Fruit fly (Drosophila melanogaster) whole organism, embryonic: ENCODE data around the gene ida.

Source experiments
- Asciz ChIP-seq: fragments of 200-800 bp; sonication (Bioruptor generic); optimal IDR thresholded peaks from 2 replicates; lab custom pipeline; 2017; ENCODE audit warnings: missing biosample characterization, mild to moderate bottlenecking, missing genetic modification characterization, missing genetic modification reagents
- BtbVII ChIP-seq: fragments of 200-800 bp; sonication (Bioruptor generic); optimal IDR thresholded peaks from 3 replicates; lab custom pipeline; 2017; ENCODE audit warnings: missing biosample characterization, mild to moderate bottlenecking, missing genetic modification characterization
- CG10979 ChIP-seq: fragments of 200-800 bp; sonication (Bioruptor generic); optimal IDR thresholded peaks from 2 replicates; lab custom pipeline; 2018; ENCODE audit warnings: missing biosample characterization, mild to moderate bottlenecking, missing genetic modification characterization, moderate library complexity
- CG12071 ChIP-seq: fragments of 200-800 bp; sonication (Bioruptor generic); optimal IDR thresholded peaks from 3 replicates; lab custom pipeline; 2018; ENCODE audit warnings: missing biosample characterization, mild to moderate bottlenecking, missing genetic modification characterization
- CG14050 ChIP-seq: fragments of 200-800 bp; sonication (Bioruptor generic); IDR thresholded peaks from 3 replicates; pipeline ENCODE4 v1.3.6; 2022; ENCODE audit warnings: missing biosample characterization, missing genetic modification characterization
- CG18262 ChIP-seq: fragments of 200-800 bp; optimal IDR thresholded peaks from 3 replicates; lab custom pipeline; 2019; ENCODE audit warnings: missing biosample characterization, mild to moderate bottlenecking, missing genetic modification characterization, moderate library complexity
- CG18599 ChIP-seq: fragments of 200-800 bp; sonication (Bioruptor generic); optimal IDR thresholded peaks from 3 replicates; lab custom pipeline; 2017; ENCODE audit warnings: missing biosample characterization, missing genetic modification characterization, mild to moderate bottlenecking, moderate library complexity, missing genetic modification reagents
- CG2116 ChIP-seq: fragments of 200-800 bp; sonication (Bioruptor generic); optimal IDR thresholded peaks from 3 replicates; lab custom pipeline; 2018; ENCODE audit warnings: missing biosample characterization, mild to moderate bottlenecking, missing genetic modification characterization
- CG2678 ChIP-seq: fragments of 200-800 bp; sonication (Bioruptor generic); optimal IDR thresholded peaks from 3 replicates; lab custom pipeline; 2019; ENCODE audit warnings: missing biosample characterization, mild to moderate bottlenecking, missing genetic modification characterization, moderate library complexity
- CG34376 ChIP-seq: fragments of 200-800 bp; sonication (Bioruptor generic); optimal IDR thresholded peaks from 2 replicates; lab custom pipeline; 2018; ENCODE audit warnings: missing biosample characterization, mild to moderate bottlenecking, missing genetic modification characterization
- CG6683 ChIP-seq: fragments of 200-800 bp; sonication (Bioruptor generic); optimal IDR thresholded peaks from 2 replicates; lab custom pipeline; 2017; ENCODE audit warnings: missing biosample characterization, mild to moderate bottlenecking, missing genetic modification characterization, missing genetic modification reagents
- CG7928 ChIP-seq: fragments of 200-800 bp; sonication (Bioruptor generic); optimal IDR thresholded peaks from 2 replicates; lab custom pipeline; 2017; ENCODE audit warnings: missing biosample characterization, mild to moderate bottlenecking, missing genetic modification characterization
- CG8765 ChIP-seq: fragments of 200-800 bp; sonication (Bioruptor generic); IDR thresholded peaks from 2 replicates; pipeline ENCODE4 v1.3.6; 2022; ENCODE audit warnings: missing biosample characterization, missing genetic modification characterization
- CG9932 ChIP-seq: fragments of 200-800 bp; sonication (Bioruptor generic); IDR thresholded peaks from 2 replicates; pipeline ENCODE4 v1.3.6; 2022; ENCODE audit warnings: missing biosample characterization, missing genetic modification characterization
- CTCF ChIP-seq: fragments of 200-800 bp; sonication (Bioruptor generic); optimal IDR thresholded peaks from 2 replicates; lab custom pipeline; 2017; ENCODE audit warnings: missing biosample characterization, mild to moderate bottlenecking, missing genetic modification characterization, moderate library complexity
- Camta ChIP-seq: fragments of 200-800 bp; sonication (Bioruptor generic); optimal IDR thresholded peaks from 2 replicates; lab custom pipeline; 2016; ENCODE audit warnings: missing biosample characterization, missing genetic modification characterization
- CkIIα-i1 ChIP-seq: fragments of 200-800 bp; sonication (Bioruptor generic); IDR thresholded peaks from 2 replicates; pipeline ENCODE4 v1.3.6; 2022; ENCODE audit warnings: missing biosample characterization, missing genetic modification characterization
- Dad ChIP-seq: fragments of 200-800 bp; sonication (Bioruptor generic); optimal IDR thresholded peaks from 3 replicates; lab custom pipeline; 2016; ENCODE audit warnings: missing biosample characterization, missing genetic modification characterization
- Deaf1 ChIP-seq: fragments of 200-800 bp; optimal IDR thresholded peaks from 3 replicates; lab custom pipeline; 2019; ENCODE audit warnings: missing biosample characterization, mild to moderate bottlenecking, missing genetic modification characterization, moderate library complexity
- Dref ChIP-seq: fragments of 200-800 bp; sonication (Bioruptor generic); IDR thresholded peaks from 2 replicates; pipeline ENCODE4 v1.3.6; 2022; ENCODE audit warnings: missing biosample characterization, missing genetic modification characterization
- E2f2 ChIP-seq: fragments of 200-800 bp; sonication (Bioruptor generic); IDR thresholded peaks from 2 replicates; pipeline ENCODE4 v1.3.6; 2022; ENCODE audit warnings: missing biosample characterization, missing genetic modification characterization
- ERR ChIP-seq: fragments of 200-800 bp; sonication (Bioruptor generic); optimal IDR thresholded peaks from 2 replicates; lab custom pipeline; 2016; ENCODE audit warnings: missing biosample characterization, missing genetic modification characterization
- Ets97D ChIP-seq: fragments of 200-800 bp; sonication (Bioruptor generic); optimal IDR thresholded peaks from 3 replicates; lab custom pipeline; 2016; ENCODE audit warnings: missing biosample characterization, missing genetic modification characterization
- GATAe ChIP-seq: fragments of 200-800 bp; sonication (Bioruptor generic); conservative IDR thresholded peaks from 2 replicates; pipeline ENCODE4 v1.3.6; 2022; ENCODE audit warnings: missing biosample characterization, missing genetic modification characterization
- HLHmδ ChIP-seq: fragments of 200-800 bp; sonication (Bioruptor generic); optimal IDR thresholded peaks from 2 replicates; lab custom pipeline; 2018; ENCODE audit warnings: missing biosample characterization, mild to moderate bottlenecking, missing genetic modification characterization, moderate library complexity
- Hand ChIP-seq: fragments of 200-800 bp; sonication (Bioruptor generic); optimal IDR thresholded peaks from 2 replicates; lab custom pipeline; 2017; ENCODE audit warnings: mild to moderate bottlenecking, missing biosample characterization, missing genetic modification reagents, missing genetic modification characterization
- Lim3 ChIP-seq: fragments of 200-800 bp; sonication (Bioruptor generic); IDR thresholded peaks from 2 replicates; pipeline ENCODE4 v1.3.6; 2022; ENCODE audit warnings: missing biosample characterization, missing genetic modification characterization
- Lpt ChIP-seq: fragments of >200 bp; optimal IDR thresholded peaks from 2 replicates; lab custom pipeline; 2018; ENCODE audit warnings: missing biosample characterization, missing genetic modification characterization
- NFAT ChIP-seq: fragments of 200-800 bp; sonication (Bioruptor generic); IDR thresholded peaks from 2 replicates; pipeline ENCODE4 v1.3.6; 2022; ENCODE audit warnings: missing biosample characterization, missing genetic modification characterization
- Nf-YC ChIP-seq: fragments of 200-800 bp; optimal IDR thresholded peaks from 3 replicates; lab custom pipeline; 2019; ENCODE audit warnings: missing biosample characterization, mild to moderate bottlenecking, missing genetic modification characterization, moderate library complexity
- Side ChIP-seq: fragments of 200-800 bp; sonication (Bioruptor generic); optimal IDR thresholded peaks from 2 replicates; lab custom pipeline; 2016; ENCODE audit warnings: missing biosample characterization, missing genetic modification characterization
- Six4 ChIP-seq: fragments of 200-800 bp; sonication (Bioruptor generic); optimal IDR thresholded peaks from 2 replicates; lab custom pipeline; 2016; ENCODE audit warnings: missing biosample characterization, missing genetic modification characterization
- Spps ChIP-seq: fragments of 200-800 bp; sonication (Bioruptor generic); optimal IDR thresholded peaks from 2 replicates; lab custom pipeline; 2018; ENCODE audit warnings: missing biosample characterization, mild to moderate bottlenecking, missing genetic modification characterization
- Xrp1 ChIP-seq: fragments of 200-800 bp; sonication (Bioruptor generic); IDR thresholded peaks from 2 replicates; pipeline ENCODE4 v1.3.6; 2022; ENCODE audit warnings: missing biosample characterization, missing genetic modification characterization
- amos ChIP-seq: fragments of 200-800 bp; sonication (Bioruptor generic); IDR thresholded peaks from 2 replicates; pipeline ENCODE4 v1.3.6; 2022; ENCODE audit warnings: missing biosample characterization, missing genetic modification characterization; ENCODE audit not compliant: partially characterized antibody
- az2 ChIP-seq: fragments of 200-800 bp; sonication (Bioruptor generic); optimal IDR thresholded peaks from 3 replicates; lab custom pipeline; 2016; ENCODE audit warnings: missing biosample characterization, missing genetic modification characterization
- crc ChIP-seq: fragments of 200-800 bp; sonication (Bioruptor generic); optimal IDR thresholded peaks from 2 replicates; lab custom pipeline; 2016; ENCODE audit warnings: missing biosample characterization, missing genetic modification characterization
- disco-r ChIP-seq: fragments of 200-800 bp; sonication (Bioruptor generic); optimal IDR thresholded peaks from 2 replicates; lab custom pipeline; 2016; ENCODE audit warnings: missing biosample characterization, missing genetic modification characterization
- ewg ChIP-seq: fragments of 200-800 bp; sonication (Bioruptor generic); optimal IDR thresholded peaks from 3 replicates; lab custom pipeline; 2017; ENCODE audit warnings: mild to moderate bottlenecking, missing biosample characterization, missing genetic modification reagents, missing genetic modification characterization
- fd64A ChIP-seq: fragments of 200-800 bp; sonication (Bioruptor generic); optimal IDR thresholded peaks from 3 replicates; lab custom pipeline; 2018; ENCODE audit warnings: missing biosample characterization, mild to moderate bottlenecking, missing genetic modification characterization
- fd96Cb ChIP-seq: fragments of 200-800 bp; sonication (Bioruptor generic); optimal IDR thresholded peaks from 2 replicates; lab custom pipeline; 2018; ENCODE audit warnings: missing biosample characterization, mild to moderate bottlenecking, missing genetic modification characterization, moderate library complexity
- grn ChIP-seq: fragments of 200-800 bp; sonication (Bioruptor generic); optimal IDR thresholded peaks from 3 replicates; lab custom pipeline; 2017; ENCODE audit warnings: missing biosample characterization, missing genetic modification characterization
- hb ChIP-seq: fragments of 200-800 bp; sonication (Bioruptor generic); IDR thresholded peaks from 3 replicates; pipeline ENCODE4 v1.3.6; 2022; ENCODE audit warnings: missing biosample characterization, missing genetic modification characterization; ENCODE audit not compliant: partially characterized antibody
- lab ChIP-seq: fragments of 200-800 bp; sonication (Bioruptor generic); optimal IDR thresholded peaks from 3 replicates; lab custom pipeline; 2017; ENCODE audit warnings: missing biosample characterization, missing genetic modification characterization, mild to moderate bottlenecking, moderate library complexity, missing genetic modification reagents
- nom ChIP-seq: fragments of 200-800 bp; sonication (Bioruptor generic); optimal IDR thresholded peaks from 2 replicates; lab custom pipeline; 2017; ENCODE audit warnings: missing biosample characterization, missing genetic modification characterization, mild to moderate bottlenecking, moderate library complexity, missing genetic modification reagents
- scrt ChIP-seq: fragments of 200-800 bp; sonication (Bioruptor generic); optimal IDR thresholded peaks from 2 replicates; lab custom pipeline; 2018; ENCODE audit warnings: missing biosample characterization, mild to moderate bottlenecking, missing genetic modification characterization, moderate library complexity
- sd ChIP-seq: fragments of 200-800 bp; sonication (Bioruptor generic); optimal IDR thresholded peaks from 3 replicates; lab custom pipeline; 2018; ENCODE audit warnings: missing biosample characterization, mild to moderate bottlenecking, missing genetic modification characterization, moderate library complexity
- sens-2 ChIP-seq: fragments of 200-800 bp; sonication (Bioruptor generic); IDR thresholded peaks from 2 replicates; pipeline ENCODE4 v1.3.6; 2022; ENCODE audit warnings: missing biosample characterization, missing genetic modification characterization
- slbo ChIP-seq: fragments of 200-800 bp; sonication (Bioruptor generic); IDR thresholded peaks from 2 replicates; pipeline ENCODE4 v1.3.6; 2022; ENCODE audit warnings: missing biosample characterization, missing genetic modification characterization
- sug ChIP-seq: fragments of 200-800 bp; optimal IDR thresholded peaks from 2 replicates; lab custom pipeline; 2019; ENCODE audit warnings: missing biosample characterization, mild to moderate bottlenecking, missing genetic modification characterization, moderate library complexity

Gene ida

dm6 chr3L:3942241-3943028 lies 37.3 kb downstream of the ida start, which contains the start of the genes CG10863 and CG14982 (continued):
- TF ChIP-seq Six4 (no peak), scrt (GFP tag; lab: Kevin White, UChicago) (peak; percentile 47), az2 (GFP tag; lab: Kevin White, UChicago) (no peak), CG6683 (GFP tag; lab: Kevin White, UChicago) (no peak), Lim3 (GFP tag; lab: Robert Waterston, UW) (no peak), CG9932 (GFP tag; lab: Robert Waterston, UW) (no peak), CG18599 (peak; percentile 51), lab (GFP tag; lab: Kevin White, UChicago) (peak; percentile 43), Hand (GFP tag; lab: Kevin White, UChicago) (no peak), sug (tag; lab: Kevin White, UChicago) (peak; percentile 71), crc (GFP tag; lab: Kevin White, UChicago) (no peak), ERR (GFP tag; lab: Kevin White, UChicago) (peak; percentile 33), CG14050 (GFP tag; lab: Robert Waterston, UW) (no peak), CG34376 (GFP tag; lab: Kevin White, UChicago) (peak; percentile 83), GATAe (GFP tag; lab: Robert Waterston, UW) (0 out of 2 replicates have a peak, but pooled peaks have one; percentile 14), Side (GFP tag; lab: Kevin White, UChicago) (no peak), Asciz (GFP tag; lab: Kevin White, UChicago) (no peak), CkIIα-i1 (no peak), CG10979 (tag; lab: Kevin White, UChicago) (no peak), fd64A (GFP tag; lab: Kevin White, UChicago) (no peak), CG18262 (tag; lab: Kevin White, UChicago) (no peak), Ets97D (GFP tag; lab: Kevin White, UChicago) (no peak), fd96Cb (tag; lab: Kevin White, UChicago) (no peak), hb (GFP tag; lab: Robert Waterston, UW) (no peak), Lpt (GFP tag; lab: Kevin White, UChicago) (no peak), amos (peak; percentile 29; the same call in 1 of the 2 replicates), Spps (tag; lab: Kevin White, UChicago) (no peak), Nf-YC (tag; lab: Kevin White, UChicago) (peak; percentile 4), CG2116 (GFP tag; lab: Kevin White, UChicago) (no peak), Dad (GFP tag; lab: Kevin White, UChicago) (no peak), grn (peak; percentile 91), CG8765 (GFP tag; lab: Robert Waterston, UW) (no peak), CG7928 (GFP tag; lab: Kevin White, UChicago) (no peak), sd (tag; lab: Kevin White, UChicago) (peak; percentile 3), NFAT (GFP tag; lab: Robert Waterston, UW) (no peak), BtbVII (GFP tag; lab: Kevin White, UChicago) (peak; percentile 26), Xrp1 (GFP tag; lab: Robert Waterston, UW) (no peak), Dref (GFP tag; lab: Robert Waterston, UW) (no peak), E2f2 (GFP tag; lab: Robert Waterston, UW) (peak; percentile 25; the same call in 1 of the 2 replicates), Deaf1 (tag; lab: Kevin White, UChicago) (peak; percentile 90), disco-r (GFP tag; lab: Kevin White, UChicago) (no peak), CG12071 (GFP tag; lab: Kevin White, UChicago) (peak; percentile 1), nom (GFP tag; lab: Kevin White, UChicago) (no peak), ewg (GFP tag; lab: Kevin White, UChicago) (peak; percentile 61), Camta (GFP tag; lab: Kevin White, UChicago) (no peak), CG2678 (tag; lab: Kevin White, UChicago) (peak; percentile 11), HLHmδ (GFP tag; lab: Kevin White, UChicago) (no peak), CTCF (GFP tag; lab: Kevin White, UChicago) (peak; percentile 35), slbo (GFP tag; lab: Robert Waterston, UW) (peak; percentile 31; the same call in 1 of the 2 replicates), sens-2 (GFP tag; lab: Robert Waterston, UW) (no peak)
